Fruit fly (Drosophila melanogaster): ENCODE results near the gene Sr-CIII.

Sr-CIII gene

dm6 chr2L:4070442-4070841, 49.7 kb upstream of the Sr-CIII start (continued):
- no peak for TF ChIP-seq dac (GFP tag; optimal IDR thresholded peaks at IDR 0.05)
- no peak for TF ChIP-seq Eip75B (GFP tag; optimal IDR thresholded peaks at IDR 0.05)
- TF ChIP-seq topi (GFP tag; optimal IDR thresholded peaks at IDR 0.05) = no peak
- no peak; the same call in 1 of the 2 replicates for TF ChIP-seq CG11294 (GFP tag; IDR thresholded peaks at IDR 0.05)
- peak; percentile 25 for TF ChIP-seq CG10669 (GFP tag; optimal IDR thresholded peaks at IDR 0.05)
- TF ChIP-seq CG4318 (GFP tag; optimal IDR thresholded peaks at IDR 0.05) = no peak
- TF ChIP-seq Smox (GFP tag; optimal IDR thresholded peaks at IDR 0.05) = no peak
- no peak for TF ChIP-seq Hr39 (GFP tag; optimal IDR thresholded peaks at IDR 0.05)
- TF ChIP-seq net (GFP tag; optimal IDR thresholded peaks at IDR 0.05) = no peak
- no peak for TF ChIP-seq fd85E (GFP tag; optimal IDR thresholded peaks at IDR 0.05)
- no peak for TF ChIP-seq CG9139 (GFP tag; optimal IDR thresholded peaks at IDR 0.05)

- TF ChIP-seq CG11294 (GFP tag; IDR thresholded peaks at IDR 0.05) = peak; percentile 53
- TF ChIP-seq CG8319 (GFP tag; optimal IDR thresholded peaks at IDR 0.05) = peak; percentile 25
- TF ChIP-seq eg (GFP tag; IDR thresholded peaks at IDR 0.05) = peak; percentile 73
- peak; percentile 57 for TF ChIP-seq CG3032 (tag; optimal IDR thresholded peaks at IDR 0.05)
- no peak for TF ChIP-seq Eip93F (GFP tag; optimal IDR thresholded peaks at IDR 0.05)
- TF ChIP-seq CG32006 (GFP tag; optimal IDR thresholded peaks at IDR 0.05) = peak; percentile 69
- TF ChIP-seq Ets96B (tag; optimal IDR thresholded peaks at IDR 0.05) = peak; percentile 63
- no peak for TF ChIP-seq CG11902 (GFP tag; optimal IDR thresholded peaks at IDR 0.05)
- peak; percentile 54; the same call in 2 of the 3 replicates for TF ChIP-seq CG8119 (GFP tag; IDR thresholded peaks at IDR 0.05)
- peak; percentile 46 for TF ChIP-seq Hr4 (GFP tag; optimal IDR thresholded peaks at IDR 0.05)
- TF ChIP-seq CG1621 (tag; optimal IDR thresholded peaks at IDR 0.05) = peak; percentile 49
- peak; percentile 70 for TF ChIP-seq acj6 (GFP tag; optimal IDR thresholded peaks at IDR 0.05)
- TF ChIP-seq OdsH (GFP tag; optimal IDR thresholded peaks at IDR 0.05) = peak; percentile 65
- TF ChIP-seq fkh (GFP tag; optimal IDR thresholded peaks at IDR 0.05) = no peak
- TF ChIP-seq ss (GFP tag; optimal IDR thresholded peaks at IDR 0.05) = peak; percentile 43 to 63
- peak; percentile 16 for TF ChIP-seq CG4318 (GFP tag; optimal IDR thresholded peaks at IDR 0.05)
- no peak for TF ChIP-seq CG16779 (tag; optimal IDR thresholded peaks at IDR 0.05)
- TF ChIP-seq CG10631 (GFP tag; optimal IDR thresholded peaks at IDR 0.05) = peak; percentile 69
- TF ChIP-seq pdm3 (GFP tag; optimal IDR thresholded peaks at IDR 0.05) = peak; percentile 68
- TF ChIP-seq Hr38 (GFP tag; optimal IDR thresholded peaks at IDR 0.05) = no peak
- TF ChIP-seq CG31627 (GFP tag; optimal IDR thresholded peaks at IDR 0.05) = peak; percentile 52
- TF ChIP-seq vri (GFP tag; optimal IDR thresholded peaks at IDR 0.05) = no peak
- no peak for TF ChIP-seq Smox (GFP tag; optimal IDR thresholded peaks at IDR 0.05)
- TF ChIP-seq Eip78C (GFP tag) = peak; percentile 85
- peak; percentile 70 for TF ChIP-seq CG3919 (GFP tag; optimal IDR thresholded peaks at IDR 0.05)
- no peak for TF ChIP-seq fd85E (GFP tag; optimal IDR thresholded peaks at IDR 0.05)
- peak; percentile 51 for TF ChIP-seq Gug (GFP tag; IDR thresholded peaks at IDR 0.05)
- peak; percentile 28 for TF ChIP-seq cyc (GFP tag; optimal IDR thresholded peaks at IDR 0.05)
- TF ChIP-seq CG11762 (GFP tag; optimal IDR thresholded peaks at IDR 0.05; ENCODE audit: insufficient read depth) = peak; percentile 42
- peak; percentile 31 for TF ChIP-seq CG6276 (GFP tag; optimal IDR thresholded peaks at IDR 0.05)
- no peak for TF ChIP-seq dac (GFP tag; optimal IDR thresholded peaks at IDR 0.05)
- TF ChIP-seq CG7368 (GFP tag; optimal IDR thresholded peaks at IDR 0.05) = peak; percentile 50
- TF ChIP-seq dsx (GFP tag; optimal IDR thresholded peaks at IDR 0.05; ENCODE audit: poor library complexity, severe bottlenecking) = peak; percentile 33
- TF ChIP-seq Hr39 (GFP tag; optimal IDR thresholded peaks at IDR 0.05) = peak; percentile 41
- TF ChIP-seq CG6792 (GFP tag; optimal IDR thresholded peaks at IDR 0.05) = peak; percentile 50
- peak; percentile 29 to 34 for TF ChIP-seq salr (GFP tag; optimal IDR thresholded peaks at IDR 0.05)
- peak; percentile 17 for TF ChIP-seq Lpt (GFP tag; optimal IDR thresholded peaks at IDR 0.05)
- peak; percentile 50 for TF ChIP-seq svp (GFP tag)
- peak; percentile 57 for TF ChIP-seq esn (GFP tag; optimal IDR thresholded peaks at IDR 0.05)
- peak; percentile 20 for TF ChIP-seq Sox102F (GFP tag; optimal IDR thresholded peaks at IDR 0.05)
- TF ChIP-seq fd59A (GFP tag; optimal IDR thresholded peaks at IDR 0.05) = peak; percentile 59
- no peak for TF ChIP-seq CG6854 (GFP tag; optimal IDR thresholded peaks at IDR 0.05)
- peak; percentile 48 for TF ChIP-seq Met (GFP tag; optimal IDR thresholded peaks at IDR 0.05)
- TF ChIP-seq Sox14 (GFP tag; optimal IDR thresholded peaks at IDR 0.05) = peak; percentile 43
- TF ChIP-seq CG15336 (GFP tag; IDR thresholded peaks at IDR 0.05) = peak; percentile 69
Measured at dm6 chr2L:4071558-4071957, 48.6 kb upstream of the Sr-CIII start.
